Worm (Caenorhabditis elegans): Measurements from ENCODE around the gene F31F7.1.

The F31F7.1 gene

ce11 chrV:6286343-6286742 lies 10.1 kb downstream of the F31F7.1 start, which contains the start of gene srn-1:
Gene srn-1 (minus strand): TSS chrV:6286443.
- TF ChIP-seq ama-1 (optimal IDR thresholded peaks at IDR 0.05) (no peak), ama-1 (GFP tag; optimal IDR thresholded peaks at IDR 0.05) (no peak), Y95B8A.8 (GFP tag; IDR thresholded peaks at IDR 0.05) (no peak), K11D2.4 (GFP tag; IDR thresholded peaks at IDR 0.05) (no peak), efl-1 (GFP tag; optimal IDR thresholded peaks at IDR 0.05) (no peak), F10E7.11 (tag; optimal IDR thresholded peaks at IDR 0.05) (no peak), hlh-12 (tag; optimal IDR thresholded peaks at IDR 0.05) (no peak), snpc-1.3 (tag; optimal IDR thresholded peaks at IDR 0.05; ENCODE audit: insufficient read depth) (no peak), nhr-27 (tag; optimal IDR thresholded peaks at IDR 0.05) (no peak), hmg-20 (GFP tag; IDR thresholded peaks at IDR 0.05) (no peak), ekl-4 (GFP tag; IDR thresholded peaks at IDR 0.05) (no peak)

- peak; percentile 33 for TF ChIP-seq nhr-80 (tag; optimal IDR thresholded peaks at IDR 0.05)
- no peak for TF ChIP-seq ceh-58 (GFP tag; IDR thresholded peaks at IDR 0.05)
Observed at ce11 chrV:6288607-6289006, 12.4 kb downstream of the F31F7.1 start, which contains the start of gene K12B6.11. Gene K12B6.11 (plus strand): TSS chrV:6288907.

ce11 chrV:6291301-6291700 lies 15.1 kb downstream of the F31F7.1 start:
- TF ChIP-seq nhr-80 (tag; optimal IDR thresholded peaks at IDR 0.05) = peak; percentile 22
- TF ChIP-seq nhr-179 (tag; optimal IDR thresholded peaks at IDR 0.05) = no peak

DNA sequence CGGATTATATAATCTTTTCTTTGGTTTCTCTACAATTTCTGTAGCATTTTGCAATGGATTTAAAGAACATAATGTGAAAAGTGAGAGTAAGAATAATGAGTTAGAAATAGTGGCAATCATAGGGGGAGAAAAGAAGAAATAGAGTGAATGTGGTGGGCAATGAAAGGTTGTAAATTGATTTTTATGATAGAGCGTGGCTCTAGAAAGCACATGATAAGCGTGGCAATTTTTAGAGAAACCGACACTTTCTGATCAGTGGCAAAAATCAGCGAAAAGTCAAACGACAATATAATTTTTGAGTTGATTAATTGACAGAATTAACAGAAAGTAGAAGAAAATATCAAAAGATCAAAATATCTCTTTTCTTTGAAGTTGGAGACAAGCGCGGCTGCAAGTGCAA lies 16.2 kb downstream of the F31F7.1 start, which contains the start of gene K12B6.9:
Gene K12B6.9 (minus strand): TSS at position 266 of the 400 bp plus-strand sequence.
- no peak for TF ChIP-seq tbx-9 (tag; optimal IDR thresholded peaks at IDR 0.05; ENCODE audit: borderline replicate concordance)
- TF ChIP-seq nhr-80 (tag; optimal IDR thresholded peaks at IDR 0.05) = peak; percentile 82

- TF ChIP-seq D2030.7 (GFP tag; IDR thresholded peaks at IDR 0.05) = peak; percentile 30; the same call in 1 of the 2 replicates
- peak; percentile 17; the same call in 1 of the 2 replicates for TF ChIP-seq madf-6 (GFP tag; IDR thresholded peaks at IDR 0.05)
- TF ChIP-seq madf-8 (GFP tag; conservative IDR thresholded peaks at IDR 0.05) = peak; percentile 50; the same call in 1 of the 2 replicates
- 0 out of 2 replicates have a peak, but pooled peaks have one; percentile 10 for TF ChIP-seq F33H1.4 (GFP tag; IDR thresholded peaks at IDR 0.05)
- TF ChIP-seq aptf-3 (GFP tag; IDR thresholded peaks at IDR 0.05) = peak; percentile 40; the same call in 1 of the 2 replicates
Observed at ce11 chrV:6296536-6296935, 20.3 kb downstream of the F31F7.1 start.

DNA sequence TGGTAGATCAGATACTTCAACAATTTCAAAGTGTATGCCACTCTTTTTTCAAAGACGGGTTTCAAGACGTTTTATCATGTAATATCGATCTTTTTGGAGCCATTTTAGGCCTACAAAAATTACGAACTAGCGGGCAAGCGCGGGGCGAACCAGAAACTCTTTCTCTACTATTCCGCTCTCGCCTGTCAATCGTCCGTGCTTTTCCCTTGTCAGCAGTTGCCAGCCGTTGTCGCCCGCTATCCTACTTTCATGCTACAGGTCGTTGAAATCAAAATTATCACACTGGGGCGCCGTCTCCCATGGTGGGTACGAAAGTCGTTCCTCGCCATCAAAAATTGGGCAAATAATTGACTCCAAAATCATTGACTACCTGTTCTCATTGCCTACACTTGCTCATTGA lies 24.8 kb downstream of the F31F7.1 start:
- no peak for TF ChIP-seq T07F8.4 (tag; optimal IDR thresholded peaks at IDR 0.05)
- no peak for TF ChIP-seq ceh-100 (GFP tag; IDR thresholded peaks at IDR 0.05)
- TF ChIP-seq nhr-80 (tag; optimal IDR thresholded peaks at IDR 0.05) = peak; percentile 79

- TF ChIP-seq nhr-120 (GFP tag; IDR thresholded peaks at IDR 0.05) = no peak
- no peak for TF ChIP-seq F37B4.10 (GFP tag; IDR thresholded peaks at IDR 0.05)
- TF ChIP-seq F22D6.2 (tag; optimal IDR thresholded peaks at IDR 0.05) = no peak
- no peak for TF ChIP-seq D2030.7 (GFP tag; IDR thresholded peaks at IDR 0.05)
- no peak for TF ChIP-seq aptf-3 (GFP tag; IDR thresholded peaks at IDR 0.05)
- TF ChIP-seq B0261.1 (tag; optimal IDR thresholded peaks at IDR 0.05) = no peak
- no peak for TF ChIP-seq let-607 (tag; optimal IDR thresholded peaks at IDR 0.05)
- no peak for TF ChIP-seq pha-4 (tag; optimal IDR thresholded peaks at IDR 0.05)
Observed at ce11 chrV:6302465-6302864, 26.2 kb downstream of the F31F7.1 start.

Data from whole organism, young adult.